Worm (Caenorhabditis elegans) whole organism, dauer: ENCODE results near the gene tbx-35.

Experiments
- unc-62 ChIP-seq: sonication (generic microtip); optimal IDR thresholded peaks from 2 replicates; lab custom pipeline; 2017; ENCODE audit warnings: missing biosample characterization, missing genetic modification reagents, missing genetic modification characterization

Gene tbx-35

DNA sequence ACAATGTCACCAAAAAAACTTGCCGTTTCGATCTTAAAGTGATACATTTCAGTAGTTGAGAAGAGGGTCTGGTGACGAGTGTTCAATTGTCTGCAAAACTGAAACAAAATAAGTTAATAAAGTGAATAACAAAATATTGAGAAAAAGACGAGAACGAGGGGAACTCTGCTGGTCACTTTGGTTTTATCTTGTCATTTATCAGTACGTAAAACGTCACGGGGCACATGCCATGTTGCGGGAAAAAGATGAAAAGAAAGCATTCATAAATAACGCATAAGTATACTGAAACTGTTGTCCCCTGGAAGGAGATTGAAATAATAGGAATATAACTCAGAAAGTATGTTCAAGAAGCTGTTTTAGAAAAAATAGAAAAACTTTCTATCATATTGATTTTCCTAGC is 10.4 kb downstream of the tbx-35 start, which contains the start of gene sahd-1:
sahd-1 (minus strand) TSS at position 100 of the 400 bp plus-strand sequence.
- no peak for TF ChIP-seq unc-62 (GFP tag; lab: Kevin White, UChicago)

DNA sequence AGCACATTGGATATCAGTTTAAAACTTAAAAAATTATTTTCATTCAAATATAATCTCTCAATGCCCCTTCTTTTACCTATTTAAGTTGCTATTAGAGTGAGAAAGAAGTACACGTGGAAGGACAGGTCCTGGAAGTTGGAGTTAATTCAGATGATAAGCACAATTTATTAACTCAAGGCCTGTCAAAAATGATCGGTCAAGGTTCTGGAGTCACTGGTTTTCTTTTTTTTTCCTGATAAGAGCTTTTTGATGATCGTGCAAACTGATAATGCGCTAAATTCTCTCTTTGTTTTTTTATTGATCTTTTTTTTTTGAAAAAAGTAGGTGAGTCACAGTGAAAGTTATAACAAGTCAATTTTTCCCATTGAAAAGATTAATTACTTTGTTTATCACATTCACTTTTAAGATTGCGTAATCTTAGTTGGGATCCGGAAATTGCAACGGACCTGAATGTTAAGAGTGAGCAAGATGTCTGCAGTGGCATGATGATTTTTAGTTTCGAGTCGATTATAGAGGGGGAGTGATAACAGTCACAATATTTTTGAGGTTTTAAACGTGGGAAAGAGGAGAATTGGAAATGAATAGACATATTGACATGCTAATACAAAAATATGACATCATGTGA is 12.6 kb downstream of the tbx-35 start:
- TF ChIP-seq unc-62 (GFP tag; lab: Kevin White, UChicago), result no peak

DNA sequence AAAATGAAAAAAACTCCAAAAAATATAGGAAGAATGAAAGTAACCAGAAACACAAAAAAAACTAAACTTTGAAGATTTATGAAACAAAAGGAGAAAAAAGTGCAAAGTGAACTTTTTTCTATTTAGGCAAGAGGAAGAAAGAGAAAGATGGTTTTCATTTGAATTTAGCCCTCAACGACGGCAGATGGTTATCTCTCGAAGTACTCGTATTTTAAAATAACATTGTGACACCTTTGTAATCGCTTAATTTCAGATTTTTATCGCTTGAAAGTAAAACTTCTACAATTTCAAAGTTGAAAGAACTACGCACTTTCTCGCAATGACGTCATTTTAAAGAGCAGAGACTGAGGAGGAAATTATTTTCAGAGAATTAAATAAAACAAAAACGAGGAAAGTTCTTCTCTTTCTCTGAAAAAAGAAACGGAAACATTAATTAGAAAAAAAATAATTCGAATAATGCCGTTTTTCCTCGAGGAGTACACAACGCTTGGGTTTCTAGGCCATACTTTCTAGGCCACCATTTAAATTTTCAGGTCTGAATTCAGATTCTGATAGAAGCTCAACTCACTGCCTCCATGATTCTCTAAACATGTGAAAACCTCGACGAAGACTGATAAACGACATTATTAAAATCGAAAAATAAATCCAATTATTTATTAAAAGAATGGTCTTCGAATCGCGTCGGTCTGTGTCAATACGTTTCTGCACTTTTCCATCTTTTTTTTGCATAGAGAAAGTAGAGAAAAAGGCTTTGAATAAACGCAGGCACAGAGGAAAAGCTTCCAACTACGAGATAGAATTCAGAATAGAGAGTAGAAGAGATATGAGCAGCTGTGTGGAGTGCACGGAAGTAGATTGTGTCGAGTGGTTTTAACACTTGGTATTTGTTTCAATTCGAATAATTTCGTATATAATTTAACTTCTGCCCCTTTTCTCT is 13.5 kb downstream of the tbx-35 start:
- no peak for TF ChIP-seq unc-62 (GFP tag; lab: Kevin White, UChicago)

DNA sequence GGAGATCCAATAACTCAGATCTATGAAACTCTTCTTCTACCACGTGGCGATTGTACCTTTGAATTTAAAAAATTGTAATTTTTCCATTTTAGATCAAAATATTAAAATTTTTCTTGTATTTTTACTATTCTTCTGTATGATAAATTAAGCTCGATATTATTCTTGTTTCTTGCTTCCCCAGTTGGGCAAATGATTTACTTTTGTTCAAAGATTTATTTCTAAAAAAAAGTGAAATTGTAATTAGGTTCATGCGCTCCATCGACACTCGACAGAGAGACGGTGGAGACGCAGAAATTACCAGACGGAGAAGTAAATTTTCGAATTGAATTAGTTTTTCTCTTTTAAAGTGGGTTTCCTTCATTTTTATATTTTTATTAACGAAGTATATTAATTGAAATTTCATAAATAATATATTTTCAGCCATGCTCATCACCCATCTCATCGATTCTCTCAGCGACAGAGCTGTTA is 19.3 kb downstream of the tbx-35 start, which contains the start of gene npp-24:
npp-24 (plus strand) TSS at position 51 of the 468 bp plus-strand sequence.
- TF ChIP-seq unc-62 (GFP tag; lab: Kevin White, UChicago), result no peak

DNA sequence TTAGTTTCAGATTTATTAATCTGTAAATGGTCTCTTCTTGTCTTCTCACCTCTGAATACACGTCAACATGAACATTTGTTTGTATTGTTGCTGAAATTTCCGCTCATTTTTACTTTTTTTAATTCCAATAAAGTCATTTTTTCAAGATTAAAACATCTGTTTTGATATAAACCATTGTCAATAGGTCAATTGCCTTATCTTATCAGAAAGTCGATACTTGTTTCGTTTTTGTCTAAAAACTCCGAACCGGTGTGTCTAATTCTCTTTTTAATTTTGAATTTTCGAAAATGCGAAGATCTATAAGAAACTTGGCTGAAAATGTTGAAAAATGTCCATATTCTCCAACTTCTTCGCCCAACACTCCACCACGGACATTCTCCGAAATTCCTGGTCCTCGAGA is 21.4 kb downstream of the tbx-35 start, which contains the start of gene cyp-44A1:
cyp-44A1 (plus strand) TSS at position 285 of the 400 bp plus-strand sequence.
- no peak for TF ChIP-seq unc-62 (GFP tag; lab: Kevin White, UChicago)

DNA sequence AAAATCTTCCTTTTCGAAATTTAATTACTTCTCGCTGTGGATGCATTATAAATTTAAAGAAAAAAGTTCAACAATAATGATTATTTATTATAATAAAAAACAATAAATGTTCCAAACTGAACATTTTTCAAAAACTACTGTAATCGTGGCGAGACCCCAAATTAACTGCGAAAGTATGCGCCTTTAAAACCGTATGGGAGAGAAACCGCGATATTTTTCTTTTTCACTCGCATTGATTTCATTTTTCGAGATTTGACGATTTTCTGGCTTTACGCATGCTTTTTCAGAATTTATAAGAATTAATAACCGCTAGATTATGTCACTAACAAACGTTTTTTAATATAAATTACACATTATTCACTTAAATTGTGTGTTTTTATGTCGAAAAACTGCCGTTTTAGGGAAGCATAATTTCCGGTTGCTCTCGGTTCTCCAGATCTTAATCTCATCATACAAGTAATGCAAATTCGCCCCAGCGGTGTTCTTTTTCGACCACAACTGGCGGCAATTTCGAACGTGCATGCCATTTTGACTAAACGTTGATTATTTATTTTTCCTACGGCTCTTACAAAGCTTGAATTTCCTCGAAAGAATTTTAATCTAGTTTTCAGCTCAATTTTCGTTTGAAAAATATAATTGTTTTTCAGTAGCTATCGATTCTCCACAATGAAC is 24.1 kb downstream of the tbx-35 start, which contains the start of gene F12A10.8:
F12A10.8 (minus strand) TSS at position 79 of the 672 bp plus-strand sequence.
- no peak for TF ChIP-seq unc-62 (GFP tag; lab: Kevin White, UChicago)

DNA sequence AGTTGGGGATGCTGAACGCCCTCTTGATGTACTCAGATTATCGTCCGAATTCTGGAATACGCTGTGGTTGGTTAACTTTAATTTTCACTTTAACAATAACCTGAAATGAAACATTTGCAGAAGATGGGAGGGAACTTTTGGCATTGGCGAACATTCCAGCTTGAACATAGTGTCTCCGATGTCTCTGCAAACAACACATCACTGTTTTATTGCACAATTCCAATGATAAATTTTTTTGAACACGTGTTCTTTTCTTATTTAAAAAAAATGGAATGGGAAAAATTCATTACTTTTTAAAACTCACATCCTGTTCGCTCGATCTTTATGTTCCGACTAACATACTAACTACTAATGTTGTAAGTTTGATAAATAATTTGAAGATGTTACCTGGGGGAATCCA is 24.7 kb downstream of the tbx-35 start, which contains the start of gene fzy-1:
fzy-1 (plus strand) TSS at position 301 of the 400 bp plus-strand sequence.
- no peak for TF ChIP-seq unc-62 (GFP tag; lab: Kevin White, UChicago)

DNA sequence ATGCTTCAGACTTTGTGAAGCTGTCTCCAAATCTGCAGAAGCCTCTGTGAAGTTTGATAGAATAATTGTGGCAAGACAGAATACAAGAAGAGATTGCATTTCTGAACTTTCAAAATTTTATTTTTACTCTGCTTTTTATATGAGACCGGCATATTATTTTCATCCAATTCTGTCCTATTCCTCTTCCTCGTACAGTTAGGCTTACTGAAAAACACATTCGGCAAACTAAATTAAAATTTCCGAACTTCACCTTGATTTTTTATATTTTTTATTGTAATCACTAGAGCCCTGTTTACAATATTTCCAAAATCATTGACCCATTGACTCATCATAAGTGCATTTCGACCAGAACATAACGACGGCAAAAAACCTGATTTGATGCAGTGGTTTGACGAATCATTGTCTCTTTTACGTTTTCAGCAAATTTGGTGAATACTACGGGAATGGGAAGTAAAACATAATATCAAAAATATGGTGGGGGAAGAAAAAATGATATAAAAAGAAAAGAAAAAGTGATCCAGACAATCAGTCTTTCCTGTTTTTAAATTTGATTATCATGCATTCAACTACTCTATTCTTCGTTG is 26.9 kb downstream of the tbx-35 start, which contains the start of the genes suex-1 and F12A10.9:
suex-1 (minus strand) TSS at position 101 of the 584 bp plus-strand sequence.
F12A10.9 (plus strand) TSS at position 534 of the 584 bp plus-strand sequence.
- no peak for TF ChIP-seq unc-62 (GFP tag; lab: Kevin White, UChicago)

DNA sequence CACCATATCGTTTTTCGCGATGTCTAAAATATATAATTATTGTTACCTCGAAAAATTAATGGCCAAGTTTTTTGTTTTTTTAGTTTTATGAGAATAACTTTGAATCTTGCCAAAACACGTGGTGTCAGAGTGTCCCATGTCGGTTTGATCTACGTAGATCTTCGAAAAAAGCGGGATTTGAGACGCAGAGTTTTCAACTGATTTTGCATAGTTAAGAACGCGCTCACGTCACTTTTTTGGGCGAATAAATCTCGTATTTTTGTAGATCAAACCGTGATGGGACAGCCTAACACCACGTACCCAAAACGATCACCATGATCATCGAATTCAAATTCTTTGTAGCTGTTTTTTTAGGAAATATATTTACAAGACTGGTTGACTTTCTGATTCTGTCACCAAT is 27.7 kb downstream of the tbx-35 start:
- no peak for TF ChIP-seq unc-62 (GFP tag; lab: Kevin White, UChicago)

DNA sequence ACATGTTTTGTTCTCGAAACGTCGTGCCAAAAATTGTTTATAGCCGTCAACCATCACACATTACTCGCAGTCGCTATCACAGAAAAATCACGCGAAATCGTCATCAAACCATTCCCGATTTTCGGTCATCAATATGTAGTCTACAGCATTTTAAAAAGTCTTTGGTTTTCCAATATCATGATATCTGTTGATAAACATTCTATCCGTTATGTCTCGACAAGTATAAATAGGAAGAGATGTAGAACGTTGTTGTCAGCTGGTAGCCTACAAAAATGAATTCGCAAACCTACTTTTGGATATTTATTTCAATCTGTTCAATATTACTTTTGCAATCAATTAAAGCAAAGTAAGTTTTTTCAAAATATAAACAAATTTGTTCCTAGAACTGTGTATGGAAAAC is 28.8 kb downstream of the tbx-35 start, which contains the start of gene F12A10.1:
F12A10.1 (plus strand) TSS at position 166 of the 400 bp plus-strand sequence.
- TF ChIP-seq unc-62 (GFP tag; lab: Kevin White, UChicago), result no peak

DNA sequence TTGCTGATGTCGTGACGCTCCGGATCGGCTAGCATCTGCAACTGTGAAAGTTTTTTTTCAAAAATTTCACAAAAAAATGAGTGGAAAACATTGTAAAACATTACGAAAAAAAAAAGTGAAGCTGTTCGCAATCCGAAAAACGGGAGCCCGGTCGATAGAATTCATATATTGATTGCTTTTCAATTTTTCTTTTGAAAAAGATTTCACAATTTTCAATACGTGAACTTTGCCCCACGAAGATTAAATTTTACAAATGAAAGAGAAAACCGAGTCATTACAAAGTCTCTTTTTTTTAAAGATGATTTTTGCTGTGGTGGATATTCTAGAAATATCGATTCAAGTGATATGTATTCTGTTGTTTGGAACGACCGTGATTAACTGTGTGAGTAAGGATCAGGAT is 30.8 kb downstream of the tbx-35 start, which contains the start of gene F12A10.6:
F12A10.6 (minus strand) TSS at position 101 of the 400 bp plus-strand sequence.
- no peak for TF ChIP-seq unc-62 (GFP tag; lab: Kevin White, UChicago)

DNA sequence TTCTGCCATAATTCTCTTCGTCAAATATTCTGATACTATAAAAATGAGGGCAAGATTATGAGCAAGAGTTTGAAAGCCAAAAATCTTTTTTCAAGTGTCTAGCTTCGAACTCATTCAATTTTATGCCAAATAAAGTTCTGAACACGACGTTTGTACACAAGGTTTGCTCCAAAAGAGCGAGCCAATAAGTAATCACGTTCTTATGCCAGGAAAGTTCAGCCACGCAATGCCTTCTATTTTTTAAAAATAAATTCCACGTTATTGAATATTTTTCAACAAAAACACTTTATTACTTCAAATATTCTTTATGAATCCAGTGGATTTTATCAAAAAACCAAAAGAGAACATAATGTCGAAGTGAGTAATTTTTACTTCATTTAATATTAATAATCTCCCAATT is 37.4 kb downstream of the tbx-35 start, which contains the start of gene nep-5:
nep-5 (plus strand) TSS at position 301 of the 400 bp plus-strand sequence.
- no peak for TF ChIP-seq unc-62 (GFP tag; lab: Kevin White, UChicago)

DNA sequence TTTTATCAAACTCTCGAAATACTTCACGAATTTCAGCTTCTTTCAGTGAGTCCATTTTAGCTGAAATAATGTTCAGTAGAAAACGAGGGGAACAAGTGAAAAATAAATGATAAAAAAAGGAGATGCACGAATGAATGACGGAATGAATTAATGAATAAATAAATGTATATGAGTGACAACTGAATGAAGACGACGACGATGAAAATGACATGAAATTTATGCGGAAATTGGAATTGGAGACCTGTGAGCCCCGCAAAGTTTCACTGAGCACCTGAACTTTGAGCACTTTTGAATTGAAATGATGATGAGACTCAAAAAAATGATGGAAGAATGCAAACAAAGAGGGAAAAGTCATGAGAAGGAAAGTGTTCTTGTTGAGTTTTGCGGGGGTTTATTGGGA is 43.2 kb downstream of the tbx-35 start, which contains the start of gene cal-8:
cal-8 (minus strand) TSS at position 60 of the 400 bp plus-strand sequence.
- TF ChIP-seq unc-62 (GFP tag; lab: Kevin White, UChicago), result no peak

DNA sequence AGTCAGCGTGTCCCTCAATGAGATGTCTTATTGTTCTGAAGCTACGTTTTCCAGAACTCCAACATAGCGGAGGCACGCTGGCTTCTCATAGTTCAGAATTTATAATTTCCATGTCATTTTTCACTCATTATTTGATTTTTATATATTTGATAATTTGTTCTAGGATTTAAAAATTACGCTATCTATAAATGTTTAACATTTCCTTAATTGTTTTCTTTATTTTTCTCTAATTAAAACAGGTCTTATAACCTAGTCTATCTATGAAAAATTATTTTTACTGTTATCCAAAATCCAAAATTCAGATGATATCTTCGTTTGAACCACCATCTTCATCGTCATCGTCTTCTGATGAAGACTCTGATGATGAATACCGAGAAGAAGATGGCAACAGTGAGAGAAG is 46.9 kb downstream of the tbx-35 start, which contains the start of gene F56D1.1:
F56D1.1 (plus strand) TSS at position 301 of the 400 bp plus-strand sequence.
- TF ChIP-seq unc-62 (GFP tag; lab: Kevin White, UChicago), result no peak
